Worm (Caenorhabditis elegans): ENCODE data around the gene T27E7.4.

The T27E7.4 gene

DNA sequence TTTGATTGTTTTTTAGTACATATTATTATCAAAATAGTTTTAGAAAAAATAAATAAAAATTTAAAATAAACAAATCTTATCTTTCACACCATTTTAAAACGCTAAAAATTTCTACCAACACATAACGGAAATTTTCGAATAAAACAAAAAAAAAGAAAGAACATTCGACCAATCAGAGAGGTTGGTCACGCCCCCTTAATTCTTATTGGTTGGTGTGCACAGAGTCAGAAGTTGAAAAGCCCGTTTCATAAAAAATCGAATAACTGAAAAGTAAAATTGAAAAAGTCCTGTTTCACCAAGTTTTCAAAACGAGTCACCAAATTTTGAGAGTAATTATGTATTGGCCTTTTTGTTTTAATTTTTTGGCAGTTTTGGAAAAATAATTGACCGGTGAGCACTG is 43.7 kb downstream of the T27E7.4 start:
- TF ChIP-seq mdl-1 (tag; optimal IDR thresholded peaks at IDR 0.05): no peak
- TF ChIP-seq nhr-76 (tag; optimal IDR thresholded peaks at IDR 0.05): no peak
- TF ChIP-seq ZK546.5 (tag; optimal IDR thresholded peaks at IDR 0.05): no peak
- peak; percentile 79 for TF ChIP-seq nfya-1 (tag; optimal IDR thresholded peaks at IDR 0.05; ENCODE audit: insufficient read depth)
